Fruit fly (Drosophila melanogaster) whole organism, prepupa: Measurements from ENCODE around the gene CG43139.

Experiments
- CG10669 ChIP-seq: fragments of 200-800 bp; sonication (Bioruptor generic); optimal IDR thresholded peaks from 3 replicates; lab custom pipeline; 2018; ENCODE audit warnings: missing biosample characterization, mild to moderate bottlenecking, missing genetic modification characterization, moderate library complexity
- CG11762 ChIP-seq: fragments of 200-800 bp; sonication (Bioruptor generic); optimal IDR thresholded peaks from 3 replicates; lab custom pipeline; 2016; ENCODE audit warnings: missing biosample characterization, missing genetic modification characterization; ENCODE audit not compliant: insufficient read depth
- CG6163 ChIP-seq: fragments of 200-800 bp; sonication (Bioruptor generic); IDR thresholded peaks from 3 replicates; pipeline ENCODE4 v1.3.6; 2022; ENCODE audit warnings: missing biosample characterization, missing genetic modification characterization
- CG8632 ChIP-seq: fragments of 200-800 bp; sonication (Bioruptor generic); optimal IDR thresholded peaks from 3 replicates; lab custom pipeline; 2016; ENCODE audit warnings: missing biosample characterization, missing genetic modification characterization
- Gug ChIP-seq: fragments of 200-800 bp; sonication (Bioruptor generic); IDR thresholded peaks from 2 replicates; pipeline ENCODE4 v1.3.6; 2022; ENCODE audit warnings: missing biosample characterization, missing genetic modification characterization
- Hr39 ChIP-seq: fragments of 200-800 bp; sonication (Bioruptor generic); optimal IDR thresholded peaks from 2 replicates; lab custom pipeline; 2016; ENCODE audit warnings: missing biosample characterization, missing genetic modification characterization
- Lpt ChIP-seq: fragments of 200-800 bp; sonication (Bioruptor generic); optimal IDR thresholded peaks from 3 replicates; lab custom pipeline; 2016; ENCODE audit warnings: missing biosample characterization, missing genetic modification characterization
- Met ChIP-seq: fragments of 200-800 bp; sonication (Bioruptor generic); optimal IDR thresholded peaks from 3 replicates; lab custom pipeline; 2016; ENCODE audit warnings: missing biosample characterization, missing genetic modification characterization
- acj6 ChIP-seq: fragments of 200-800 bp; sonication (Bioruptor generic); optimal IDR thresholded peaks from 3 replicates; lab custom pipeline; 2016; ENCODE audit warnings: missing biosample characterization, missing genetic modification characterization
- cyc ChIP-seq: fragments of 200-800 bp; sonication (Bioruptor generic); optimal IDR thresholded peaks from 3 replicates; lab custom pipeline; 2016; ENCODE audit warnings: missing biosample characterization, missing genetic modification characterization
- esn ChIP-seq: fragments of 200-800 bp; sonication (Bioruptor generic); optimal IDR thresholded peaks from 2 replicates; lab custom pipeline; 2016; ENCODE audit warnings: missing biosample characterization, mild to moderate bottlenecking, missing genetic modification characterization, moderate library complexity
- spab ChIP-seq: fragments of 200-800 bp; sonication (Bioruptor generic); optimal IDR thresholded peaks from 2 replicates; lab custom pipeline; 2017; ENCODE audit warnings: missing biosample characterization, mild to moderate bottlenecking, missing genetic modification characterization, missing genetic modification reagents

DNA sequence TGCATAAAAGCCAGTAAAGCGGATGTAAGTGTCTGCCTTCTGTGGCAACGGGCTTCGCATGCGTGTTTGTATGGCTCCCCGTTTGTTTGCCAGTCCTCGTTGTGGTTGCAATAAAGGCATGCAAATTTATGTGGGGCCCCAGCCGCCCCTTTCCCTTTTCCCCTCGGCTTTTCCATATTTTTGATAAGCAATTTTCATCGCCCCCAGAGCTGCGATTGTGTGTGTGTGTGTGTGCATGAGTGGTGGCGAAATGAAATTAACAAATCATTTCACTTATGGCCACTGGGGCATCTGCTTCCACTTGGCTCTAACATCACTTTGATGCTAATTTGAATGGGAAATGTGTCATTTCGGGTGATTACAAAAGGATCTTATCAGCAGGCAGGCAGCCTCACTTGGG lies 14.2 kb downstream of the CG43139 start, which contains the start of gene Gr98a:
- TF ChIP-seq CG10669 (GFP tag; lab: Kevin White, UChicago) (no peak), Hr39 (GFP tag; lab: Kevin White, UChicago) (no peak), Lpt (GFP tag; lab: Kevin White, UChicago) (no peak), Gug (GFP tag; lab: Robert Waterston, UW) (no peak), CG6163 (GFP tag; lab: Robert Waterston, UW) (no peak), Met (no peak), spab (no peak), cyc (GFP tag; lab: Kevin White, UChicago) (no peak), CG11762 (no peak), CG8632 (GFP tag; lab: Kevin White, UChicago) (no peak), acj6 (GFP tag; lab: Kevin White, UChicago) (no peak), esn (GFP tag; lab: Kevin White, UChicago) (no peak)
